Worm (Caenorhabditis elegans) whole organism, young adult: ENCODE data around the gene thk-1.
A peak's percentile ranks its signal among the peaks of the same experiment; 100 is the strongest.

Experiments used
- B0261.1 ChIP-seq: sonication (generic microtip); optimal IDR thresholded peaks from 2 replicates; lab custom pipeline; 2016; ENCODE audit warnings: mild to moderate bottlenecking, missing genetic modification characterization, moderate library complexity, missing compliant biosample characterization
- C06A6.2 ChIP-seq: fragments of 200-800 bp; sonication (Bioruptor generic); conservative IDR thresholded peaks from 2 replicates; pipeline ENCODE4 v1.3.6; 2022; ENCODE audit warnings: missing genetic modification characterization, missing compliant biosample characterization
- C17E4.6 ChIP-seq: fragments of 200-800 bp; sonication (Bioruptor generic); IDR thresholded peaks from 2 replicates; pipeline ENCODE4 v1.3.6; 2022; ENCODE audit warnings: missing genetic modification reagents, missing genetic modification characterization, missing compliant biosample characterization
- F10E7.11 ChIP-seq: sonication (generic microtip); optimal IDR thresholded peaks from 2 replicates; lab custom pipeline; 2017; ENCODE audit warnings: mild to moderate bottlenecking, missing genetic modification characterization, moderate library complexity, missing compliant biosample characterization
- F49E8.2 ChIP-seq: sonication (generic microtip); optimal IDR thresholded peaks from 3 replicates; lab custom pipeline; 2017; ENCODE audit warnings: missing genetic modification characterization, mild to moderate bottlenecking, missing compliant biosample characterization, antibody characterized with exemption, moderate library complexity; ENCODE audit not compliant: insufficient read depth
- F52B5.7 ChIP-seq: sonication (generic microtip); optimal IDR thresholded peaks from 2 replicates; lab custom pipeline; 2016; ENCODE audit warnings: mild to moderate bottlenecking, missing genetic modification characterization, missing compliant biosample characterization
- F57A8.1 ChIP-seq: fragments of 200-800 bp; sonication (Bioruptor generic); optimal IDR thresholded peaks from 2 replicates; lab custom pipeline; 2018; ENCODE audit warnings: mild to moderate bottlenecking, missing genetic modification characterization, moderate library complexity, missing compliant biosample characterization
- Y53G8AR.9 ChIP-seq: fragments of 200-800 bp; sonication (Bioruptor generic); conservative IDR thresholded peaks from 2 replicates; pipeline ENCODE4 v1.3.6; 2022; ENCODE audit warnings: missing genetic modification reagents, missing genetic modification characterization, missing compliant biosample characterization
- Y67H2A.10 ChIP-seq: fragments of 200-800 bp; sonication (Bioruptor generic); conservative IDR thresholded peaks from 2 replicates; pipeline ENCODE4 v1.3.6; 2022; ENCODE audit warnings: missing genetic modification reagents, missing genetic modification characterization, missing compliant biosample characterization
- Y79H2A.3 ChIP-seq: fragments of 200-800 bp; sonication (Bioruptor generic); conservative IDR thresholded peaks from 2 replicates; pipeline ENCODE4 v1.3.6; 2022; ENCODE audit warnings: missing genetic modification reagents, missing genetic modification characterization, missing compliant biosample characterization
- ama-1 ChIP-seq, 3 experiments: fragments of 150-350 bp in 1 of 3; sonication (generic microtip) in 2 of 3; optimal IDR thresholded peaks; 2 replicates each; lab custom pipeline; 2014 to 2018; ENCODE audit warnings: missing biosample characterization in 2 of 3, missing genetic modification characterization in 2 of 3, missing genetic modification reagents in 2 of 3
- aptf-3 ChIP-seq: fragments of 200-800 bp; sonication (Bioruptor generic); IDR thresholded peaks from 2 replicates; pipeline ENCODE4 v1.3.6; 2022; ENCODE audit warnings: missing genetic modification characterization, missing compliant biosample characterization
- bed-2 ChIP-seq: fragments of 200-800 bp; sonication (Bioruptor generic); IDR thresholded peaks from 2 replicates; pipeline ENCODE4 v1.3.6; 2022; ENCODE audit warnings: missing genetic modification reagents, missing genetic modification characterization, missing compliant biosample characterization
- cebp-1 ChIP-seq, 2 experiments: fragments of 200-800 bp in 1 of 2; sonication (Bioruptor generic) in 1 of 2; sonication (generic microtip) in 1 of 2; IDR thresholded peaks in 1 of 2; optimal IDR thresholded peaks in 1 of 2; 2 replicates each; pipeline versions ENCODE4 v1.3.6 to Lab custom; 2017 to 2022; ENCODE audit warnings: missing compliant biosample characterization in 2 of 2, missing genetic modification characterization in 2 of 2, mild to moderate bottlenecking in 1 of 2, missing genetic modification reagents in 1 of 2, moderate library complexity in 1 of 2
- cebp-2 ChIP-seq: fragments of 200-800 bp; sonication (Bioruptor generic); IDR thresholded peaks from 2 replicates; pipeline ENCODE4 v1.3.6; 2022; ENCODE audit warnings: missing genetic modification characterization, missing compliant biosample characterization
- ceh-100 ChIP-seq: fragments of 200-800 bp; sonication (Bioruptor generic); IDR thresholded peaks from 2 replicates; pipeline ENCODE4 v1.3.6; 2022; ENCODE audit warnings: missing genetic modification reagents, missing genetic modification characterization, missing compliant biosample characterization
- ceh-40 ChIP-seq: fragments of 200-800 bp; sonication (Bioruptor generic); IDR thresholded peaks from 2 replicates; pipeline ENCODE4 v1.3.6; 2022; ENCODE audit warnings: missing genetic modification characterization, missing compliant biosample characterization
- ceh-79 ChIP-seq: sonication (generic microtip); optimal IDR thresholded peaks from 2 replicates; lab custom pipeline; 2017; ENCODE audit warnings: mild to moderate bottlenecking, missing genetic modification characterization, missing compliant biosample characterization
- chd-7 ChIP-seq: sonication (generic microtip); optimal IDR thresholded peaks from 2 replicates; lab custom pipeline; 2016; ENCODE audit warnings: mild to moderate bottlenecking, missing genetic modification characterization, moderate library complexity, missing compliant biosample characterization
- dpff-1 ChIP-seq: sonication (generic microtip); optimal IDR thresholded peaks from 2 replicates; lab custom pipeline; 2017; ENCODE audit warnings: mild to moderate bottlenecking, missing genetic modification characterization, missing compliant biosample characterization
- ekl-4 ChIP-seq: fragments of 200-800 bp; sonication (Bioruptor generic); IDR thresholded peaks from 2 replicates; pipeline ENCODE4 v1.3.6; 2022; ENCODE audit warnings: missing genetic modification reagents, missing genetic modification characterization, missing compliant biosample characterization
- hlh-26 ChIP-seq: fragments of 200-800 bp; sonication (Bioruptor generic); conservative IDR thresholded peaks from 2 replicates; pipeline ENCODE4 v1.3.6; 2022; ENCODE audit warnings: missing genetic modification reagents, missing genetic modification characterization, missing compliant biosample characterization
- hmg-1.2 ChIP-seq: fragments of 200-800 bp; sonication (Bioruptor generic); IDR thresholded peaks from 2 replicates; pipeline ENCODE4 v1.3.6; 2022; ENCODE audit warnings: missing genetic modification reagents, missing genetic modification characterization, missing compliant biosample characterization
- lag-1 ChIP-seq: fragments of 200-800 bp; sonication (Bioruptor generic); IDR thresholded peaks from 2 replicates; pipeline ENCODE4 v1.3.6; 2022; ENCODE audit warnings: missing genetic modification reagents, missing genetic modification characterization, missing compliant biosample characterization
- let-607 ChIP-seq, 2 experiments: fragments of 200-800 bp in 1 of 2; sonication (Bioruptor generic) in 1 of 2; sonication (generic microtip) in 1 of 2; optimal IDR thresholded peaks; 2 replicates each; lab custom pipeline; 2016 to 2018; ENCODE audit warnings: mild to moderate bottlenecking in 2 of 2, missing compliant biosample characterization in 2 of 2, missing genetic modification characterization in 2 of 2, moderate library complexity in 2 of 2, missing genotype in 1 of 2
- lsy-27 ChIP-seq: sonication (generic microtip); optimal IDR thresholded peaks from 2 replicates; lab custom pipeline; 2017; ENCODE audit warnings: missing genetic modification characterization, mild to moderate bottlenecking, missing compliant biosample characterization, antibody characterized with exemption, missing genotype, borderline replicate concordance; ENCODE audit not compliant: insufficient read depth
- madf-3 ChIP-seq: fragments of 200-800 bp; sonication (Bioruptor generic); IDR thresholded peaks from 2 replicates; pipeline ENCODE4 v1.3.6; 2022; ENCODE audit warnings: missing genetic modification reagents, missing genetic modification characterization, missing compliant biosample characterization
- madf-6 ChIP-seq: fragments of 200-800 bp; sonication (Bioruptor generic); IDR thresholded peaks from 2 replicates; pipeline ENCODE4 v1.3.6; 2022; ENCODE audit warnings: missing genetic modification reagents, missing genetic modification characterization, missing compliant biosample characterization
- madf-8 ChIP-seq: fragments of 200-800 bp; sonication (Bioruptor generic); conservative IDR thresholded peaks from 2 replicates; pipeline ENCODE4 v1.3.6; 2022; ENCODE audit warnings: missing genetic modification reagents, missing genetic modification characterization, missing compliant biosample characterization
- mes-4 ChIP-seq: sonication (generic microtip); optimal IDR thresholded peaks from 2 replicates; lab custom pipeline; 2016; ENCODE audit warnings: missing genotype, missing genetic modification characterization, missing compliant biosample characterization
- nfyb-1 ChIP-seq: fragments of 200-800 bp; sonication (Bioruptor generic); IDR thresholded peaks from 2 replicates; pipeline ENCODE4 v1.3.6; 2022; ENCODE audit warnings: missing genetic modification reagents, missing genetic modification characterization, missing compliant biosample characterization
- nhr-179 ChIP-seq: sonication (generic microtip); optimal IDR thresholded peaks from 2 replicates; lab custom pipeline; 2016; ENCODE audit warnings: mild to moderate bottlenecking, missing genetic modification characterization, missing compliant biosample characterization
- nhr-27 ChIP-seq: fragments of 200-800 bp; sonication (Bioruptor generic); optimal IDR thresholded peaks from 2 replicates; lab custom pipeline; 2018; ENCODE audit warnings: mild to moderate bottlenecking, missing genetic modification characterization, moderate library complexity, missing compliant biosample characterization
- nhr-90 ChIP-seq: sonication (generic microtip); optimal IDR thresholded peaks from 2 replicates; lab custom pipeline; 2016; ENCODE audit warnings: missing genotype, mild to moderate bottlenecking, missing genetic modification characterization, missing compliant biosample characterization
- rcor-1 ChIP-seq: fragments of 200-800 bp; sonication (Bioruptor generic); IDR thresholded peaks from 2 replicates; pipeline ENCODE4 v1.3.6; 2022; ENCODE audit warnings: missing genetic modification reagents, missing genetic modification characterization, missing compliant biosample characterization
- sea-2 ChIP-seq: fragments of 200-800 bp; sonication (Bioruptor generic); IDR thresholded peaks from 2 replicates; pipeline ENCODE4 v1.3.6; 2022; ENCODE audit warnings: missing genetic modification characterization, missing compliant biosample characterization
- snpc-3.4 ChIP-seq: sonication (generic microtip); optimal IDR thresholded peaks from 2 replicates; lab custom pipeline; 2017; ENCODE audit warnings: missing genetic modification characterization, mild to moderate bottlenecking, missing compliant biosample characterization, antibody characterized with exemption, moderate library complexity, missing genotype, missing genetic modification reagents
- snpc-4 ChIP-seq, 5 experiments: fragments of 150-350 bp in 1 of 5; sonication (generic microtip) in 4 of 5; optimal IDR thresholded peaks; 2 replicates each; lab custom pipeline; 2014 to 2018; ENCODE audit warnings: missing genetic modification characterization in 5 of 5, missing biosample characterization in 3 of 5, antibody characterized with exemption in 2 of 5, mild to moderate bottlenecking in 2 of 5, missing compliant biosample characterization in 2 of 5, missing genotype in 2 of 5, moderate library complexity in 2 of 5, missing genetic modification reagents in 1 of 5
- somi-1 ChIP-seq: fragments of 200-800 bp; sonication (Bioruptor generic); optimal IDR thresholded peaks from 2 replicates; lab custom pipeline; 2018; ENCODE audit warnings: mild to moderate bottlenecking, missing genetic modification characterization, missing compliant biosample characterization
- sptf-2 ChIP-seq: fragments of 200-800 bp; sonication (Bioruptor generic); optimal IDR thresholded peaks from 2 replicates; lab custom pipeline; 2018; ENCODE audit warnings: mild to moderate bottlenecking, missing genetic modification characterization, missing compliant biosample characterization
- tbp1 ChIP-seq: fragments of 200-800 bp; sonication (Bioruptor generic); optimal IDR thresholded peaks from 2 replicates; lab custom pipeline; 2018; ENCODE audit warnings: mild to moderate bottlenecking, missing genetic modification characterization, missing compliant biosample characterization
- tbx-9 ChIP-seq: sonication (generic microtip); optimal IDR thresholded peaks from 2 replicates; lab custom pipeline; 2016; ENCODE audit warnings: borderline replicate concordance, missing genetic modification characterization, inconsistent platforms, missing compliant biosample characterization
- unc-130 ChIP-seq: sonication (generic microtip); optimal IDR thresholded peaks from 2 replicates; lab custom pipeline; 2016; ENCODE audit warnings: missing genetic modification reagents, missing genetic modification characterization, missing compliant biosample characterization
- ztf-25 ChIP-seq: fragments of 200-800 bp; sonication (Bioruptor generic); IDR thresholded peaks from 2 replicates; pipeline ENCODE4 v1.3.6; 2022; ENCODE audit warnings: missing genetic modification reagents, missing genetic modification characterization, missing compliant biosample characterization
- ztf-6 ChIP-seq: fragments of 200-800 bp; sonication (Bioruptor generic); IDR thresholded peaks from 2 replicates; pipeline ENCODE4 v1.3.6; 2022; ENCODE audit warnings: missing genetic modification reagents, missing genetic modification characterization, missing compliant biosample characterization

The thk-1 gene

DNA sequence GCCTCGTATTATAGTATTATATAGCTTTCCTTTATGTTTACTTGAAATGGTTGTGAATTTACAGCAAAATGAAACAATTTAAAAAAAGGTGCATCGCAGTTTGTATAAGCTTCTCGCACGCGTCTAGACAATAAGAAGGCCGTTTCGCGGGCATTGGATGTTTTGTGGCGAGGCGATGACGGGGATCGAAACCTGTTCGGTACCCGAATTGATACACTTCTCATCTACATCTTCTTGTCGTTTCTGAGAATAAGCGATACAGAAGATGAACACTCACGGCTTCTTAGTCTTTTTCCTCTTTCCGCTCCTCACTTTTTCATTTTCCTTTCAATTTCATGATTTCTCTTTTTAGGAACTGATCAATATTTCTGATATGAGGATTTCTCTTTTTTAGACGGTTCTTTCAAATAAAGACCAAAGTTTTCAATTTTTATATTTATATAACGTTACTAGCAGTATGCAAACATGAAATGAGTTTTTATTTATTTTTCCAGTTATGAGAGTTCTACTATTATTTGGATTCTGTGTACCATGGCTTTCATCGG is 35.6 kb downstream of the thk-1 start, which contains the start of gene F01G10.10 (continued):
- no peak for TF ChIP-seq lsy-27
- TF ChIP-seq tbx-9 = no peak
- no peak for TF ChIP-seq ztf-6 (GFP tag; lab: Robert Waterston, UW)
- TF ChIP-seq lag-1 (GFP tag; lab: Robert Waterston, UW) = no peak
- TF ChIP-seq aptf-3 (GFP tag; lab: Robert Waterston, UW) = no peak
- TF ChIP-seq F52B5.7 (tag; lab: Kevin White, UChicago) = no peak
- TF ChIP-seq cebp-2 (GFP tag; lab: Robert Waterston, UW) = no peak
- peak; percentile 19 for TF ChIP-seq ama-1 (optimal IDR thresholded peaks at IDR 0.05; lab: Kevin White, UChicago)
- TF ChIP-seq ama-1 (GFP tag; optimal IDR thresholded peaks at IDR 0.05; lab: Kevin White, UChicago) = no peak
- TF ChIP-seq madf-8 (GFP tag; lab: Robert Waterston, UW) = no peak
- TF ChIP-seq bed-2 (GFP tag; lab: Robert Waterston, UW) = no peak
- peak in 1 of 2 experiments; percentile 26 for TF ChIP-seq let-607 (tag; optimal IDR thresholded peaks at IDR 0.05; lab: Kevin White, UChicago)
- no peak for TF ChIP-seq unc-130 (GFP tag; lab: Kevin White, UChicago)
- peak; percentile 1 for TF ChIP-seq tbp1
- no peak for TF ChIP-seq B0261.1 (tag; lab: Kevin White, UChicago)
- peak; percentile 8 for TF ChIP-seq nhr-90 (tag; lab: Kevin White, UChicago)
- peak; percentile 82; the same call in 1 of the 2 replicates for TF ChIP-seq madf-3 (GFP tag; lab: Robert Waterston, UW)
- TF ChIP-seq nhr-27 (tag; lab: Kevin White, UChicago) = no peak
- peak; percentile 10; the same call in 1 of the 2 replicates for TF ChIP-seq nfyb-1 (GFP tag; lab: Robert Waterston, UW)
- no peak for TF ChIP-seq hlh-26 (GFP tag; lab: Robert Waterston, UW)
- peak; percentile 74 for TF ChIP-seq madf-6
- no peak for TF ChIP-seq somi-1
- no peak for TF ChIP-seq C06A6.2 (GFP tag; lab: Robert Waterston, UW)
- no peak for TF ChIP-seq ekl-4 (GFP tag; lab: Robert Waterston, UW)
- TF ChIP-seq chd-7 (tag; lab: Kevin White, UChicago) = peak; percentile 46
- TF ChIP-seq cebp-1 (GFP tag; IDR thresholded peaks at IDR 0.05; lab: Robert Waterston, UW) = no peak
- TF ChIP-seq cebp-1 (tag; optimal IDR thresholded peaks at IDR 0.05; lab: Kevin White, UChicago) = peak; percentile 8
- TF ChIP-seq ztf-25 = 0 out of 2 replicates have a peak, but pooled peaks have one; percentile 64
- peak; percentile 49 for TF ChIP-seq rcor-1 (GFP tag; lab: Robert Waterston, UW)
- TF ChIP-seq ceh-40 (GFP tag; lab: Robert Waterston, UW) = 0 out of 2 replicates have a peak, but pooled peaks have one; percentile 23
- peak; percentile 47 for TF ChIP-seq hmg-1.2 (GFP tag; lab: Robert Waterston, UW)
- no peak for TF ChIP-seq snpc-3.4
- TF ChIP-seq F57A8.1 (GFP tag; lab: Kevin White, UChicago) = no peak
- TF ChIP-seq F49E8.2 (tag; lab: Kevin White, UChicago) = peak; percentile 5
- TF ChIP-seq C17E4.6 = peak; percentile 37; the same call in 1 of the 2 replicates
- TF ChIP-seq F10E7.11 (tag; lab: Kevin White, UChicago) = peak; percentile 18
- peak; percentile 54; the same call in 1 of the 2 replicates for TF ChIP-seq Y53G8AR.9 (GFP tag; lab: Robert Waterston, UW)
- no peak for TF ChIP-seq sea-2
- TF ChIP-seq mes-4 (tag; lab: Kevin White, UChicago) = no peak
- TF ChIP-seq sptf-2 = no peak
- no peak for TF ChIP-seq Y67H2A.10
- no peak for TF ChIP-seq ceh-79 (tag; lab: Kevin White, UChicago)
- TF ChIP-seq snpc-4 (GFP tag; optimal IDR thresholded peaks at IDR 0.05; lab: Kevin White, UChicago) = no peak
- peak in 2 of 4 experiments; percentile 19 to 39 for TF ChIP-seq snpc-4 (tag; optimal IDR thresholded peaks at IDR 0.05; lab: Kevin White, UChicago)
- no peak for TF ChIP-seq ceh-100 (GFP tag; lab: Robert Waterston, UW)
- peak; percentile 61; the same call in 1 of the 2 replicates for TF ChIP-seq Y79H2A.3 (GFP tag; lab: Robert Waterston, UW)
- no peak for TF ChIP-seq nhr-179 (tag; lab: Kevin White, UChicago)
- TF ChIP-seq dpff-1 = no peak
